Worm (Caenorhabditis elegans) whole organism, L4 larva: Measurements from ENCODE around the gene clec-185.

Experiments used
- hif-1 ChIP-seq, 2 experiments: sonication (generic microtip); optimal IDR thresholded peaks; 2 replicates each; lab custom pipeline; 2016 to 2017; ENCODE audit warnings: missing compliant biosample characterization in 2 of 2, missing genetic modification characterization in 2 of 2, missing genetic modification reagents in 2 of 2, missing genotype in 2 of 2, mild to moderate bottlenecking in 1 of 2
- zip-2 ChIP-seq: fragments of 150-350 bp; optimal IDR thresholded peaks from 2 replicates; lab custom pipeline; 2014; ENCODE audit warnings: missing biosample characterization, missing genetic modification characterization

ce11 chrIV:12463370-12463769, 24.9 kb downstream of the clec-185 start, which contains the start of gene C25G4.8:
- no peak for TF ChIP-seq hif-1 (tag; optimal IDR thresholded peaks at IDR 0.05; lab: Kevin White, UChicago)
- no peak for TF ChIP-seq zip-2 (tag; lab: Kevin White, UChicago)
